Worm (Caenorhabditis elegans) whole organism, young adult: Measurements from ENCODE around the gene acl-5.

Experiments used
- B0336.3 ChIP-seq: fragments of 200-800 bp; sonication (Bioruptor generic); IDR thresholded peaks from 2 replicates; pipeline ENCODE4 v1.3.6; 2022; ENCODE audit warnings: missing genetic modification characterization, missing compliant biosample characterization
- C06A6.2 ChIP-seq: fragments of 200-800 bp; sonication (Bioruptor generic); conservative IDR thresholded peaks from 2 replicates; pipeline ENCODE4 v1.3.6; 2022; ENCODE audit warnings: missing genetic modification characterization, missing compliant biosample characterization
- F55B11.4 ChIP-seq: sonication (generic microtip); optimal IDR thresholded peaks from 2 replicates; lab custom pipeline; 2016; ENCODE audit warnings: missing compliant biosample characterization, missing genetic modification characterization, borderline replicate concordance; ENCODE audit not compliant: insufficient read depth
- K12H6.12 ChIP-seq: fragments of 200-800 bp; sonication (Bioruptor generic); optimal IDR thresholded peaks from 2 replicates; lab custom pipeline; 2018; ENCODE audit warnings: mild to moderate bottlenecking, missing genetic modification characterization, missing compliant biosample characterization
- T26A5.8 ChIP-seq: sonication (generic microtip); optimal IDR thresholded peaks from 2 replicates; lab custom pipeline; 2016; ENCODE audit warnings: missing genetic modification characterization, missing compliant biosample characterization
- Y56A3A.18 ChIP-seq: fragments of 200-800 bp; sonication (Bioruptor generic); IDR thresholded peaks from 2 replicates; pipeline ENCODE4 v1.3.6; 2022; ENCODE audit warnings: missing genetic modification reagents, missing genetic modification characterization, missing compliant biosample characterization
- ama-1 ChIP-seq, 3 experiments: fragments of 150-350 bp in 1 of 3; sonication (generic microtip) in 2 of 3; optimal IDR thresholded peaks; 2 replicates each; lab custom pipeline; 2014 to 2018; ENCODE audit warnings: missing biosample characterization in 2 of 3, missing genetic modification characterization in 2 of 3, missing genetic modification reagents in 2 of 3
- aptf-2 ChIP-seq: fragments of 200-800 bp; sonication (Bioruptor generic); conservative IDR thresholded peaks from 2 replicates; pipeline ENCODE4 v1.3.6; 2022; ENCODE audit warnings: missing genetic modification reagents, missing genetic modification characterization, missing compliant biosample characterization
- aptf-3 ChIP-seq: fragments of 200-800 bp; sonication (Bioruptor generic); IDR thresholded peaks from 2 replicates; pipeline ENCODE4 v1.3.6; 2022; ENCODE audit warnings: missing genetic modification characterization, missing compliant biosample characterization
- atf-7 ChIP-seq: sonication (generic microtip); optimal IDR thresholded peaks from 2 replicates; lab custom pipeline; 2017; ENCODE audit warnings: mild to moderate bottlenecking, missing genetic modification characterization, missing compliant biosample characterization
- attf-5 ChIP-seq: fragments of 200-800 bp; sonication (Bioruptor generic); optimal IDR thresholded peaks from 2 replicates; lab custom pipeline; 2018; ENCODE audit warnings: mild to moderate bottlenecking, missing genetic modification characterization, missing compliant biosample characterization
- attf-6 ChIP-seq: fragments of 200-800 bp; sonication (Bioruptor generic); IDR thresholded peaks from 2 replicates; pipeline ENCODE4 v1.3.6; 2022; ENCODE audit warnings: missing genetic modification reagents, missing genetic modification characterization, missing compliant biosample characterization
- cebp-1 ChIP-seq, 2 experiments: fragments of 200-800 bp in 1 of 2; sonication (Bioruptor generic) in 1 of 2; sonication (generic microtip) in 1 of 2; IDR thresholded peaks in 1 of 2; optimal IDR thresholded peaks in 1 of 2; 2 replicates each; pipeline versions ENCODE4 v1.3.6 to Lab custom; 2017 to 2022; ENCODE audit warnings: missing compliant biosample characterization in 2 of 2, missing genetic modification characterization in 2 of 2, mild to moderate bottlenecking in 1 of 2, missing genetic modification reagents in 1 of 2, moderate library complexity in 1 of 2
- ceh-58 ChIP-seq: fragments of 200-800 bp; sonication (Bioruptor generic); IDR thresholded peaks from 2 replicates; pipeline ENCODE4 v1.3.6; 2022; ENCODE audit warnings: missing genetic modification characterization, missing compliant biosample characterization
- chd-7 ChIP-seq: sonication (generic microtip); optimal IDR thresholded peaks from 2 replicates; lab custom pipeline; 2016; ENCODE audit warnings: mild to moderate bottlenecking, missing genetic modification characterization, moderate library complexity, missing compliant biosample characterization
- efl-1 ChIP-seq: fragments of 150-350 bp; optimal IDR thresholded peaks from 2 replicates; lab custom pipeline; 2014; ENCODE audit warnings: missing biosample characterization, missing genetic modification reagents, missing genetic modification characterization
- fkh-3 ChIP-seq: sonication (generic microtip); optimal IDR thresholded peaks from 2 replicates; lab custom pipeline; 2016; ENCODE audit warnings: mild to moderate bottlenecking, missing genetic modification characterization, missing compliant biosample characterization
- hrde-1 ChIP-seq: sonication (generic microtip); optimal IDR thresholded peaks from 2 replicates; lab custom pipeline; 2016; ENCODE audit warnings: missing genetic modification characterization, mild to moderate bottlenecking, missing compliant biosample characterization, moderate library complexity, missing genotype, missing genetic modification reagents, borderline replicate concordance
- let-526 ChIP-seq: fragments of 200-800 bp; sonication (Bioruptor generic); IDR thresholded peaks from 2 replicates; pipeline ENCODE4 v1.3.6; 2022; ENCODE audit warnings: missing genetic modification reagents, missing genetic modification characterization, missing compliant biosample characterization
- lsy-27 ChIP-seq: sonication (generic microtip); optimal IDR thresholded peaks from 2 replicates; lab custom pipeline; 2017; ENCODE audit warnings: missing genetic modification characterization, mild to moderate bottlenecking, missing compliant biosample characterization, antibody characterized with exemption, missing genotype, borderline replicate concordance; ENCODE audit not compliant: insufficient read depth
- madf-6 ChIP-seq: fragments of 200-800 bp; sonication (Bioruptor generic); IDR thresholded peaks from 2 replicates; pipeline ENCODE4 v1.3.6; 2022; ENCODE audit warnings: missing genetic modification reagents, missing genetic modification characterization, missing compliant biosample characterization
- mel-28 ChIP-seq: sonication (generic microtip); optimal IDR thresholded peaks from 2 replicates; lab custom pipeline; 2016; ENCODE audit warnings: borderline replicate concordance, mild to moderate bottlenecking, missing genetic modification characterization, missing compliant biosample characterization
- nhr-80 ChIP-seq: sonication (generic microtip); optimal IDR thresholded peaks from 2 replicates; lab custom pipeline; 2016; ENCODE audit warnings: missing genetic modification characterization, missing compliant biosample characterization
- nhr-90 ChIP-seq: sonication (generic microtip); optimal IDR thresholded peaks from 2 replicates; lab custom pipeline; 2016; ENCODE audit warnings: missing genotype, mild to moderate bottlenecking, missing genetic modification characterization, missing compliant biosample characterization
- rec-8 ChIP-seq, 2 experiments: sonication (generic microtip); optimal IDR thresholded peaks; 2 replicates each; lab custom pipeline; 2016; ENCODE audit warnings: mild to moderate bottlenecking in 2 of 2, missing genetic modification characterization in 2 of 2, missing genetic modification reagents in 2 of 2, missing genotype in 2 of 2, missing biosample characterization in 1 of 2, missing compliant biosample characterization in 1 of 2, moderate library complexity in 1 of 2
- sptf-2 ChIP-seq: fragments of 200-800 bp; sonication (Bioruptor generic); optimal IDR thresholded peaks from 2 replicates; lab custom pipeline; 2018; ENCODE audit warnings: mild to moderate bottlenecking, missing genetic modification characterization, missing compliant biosample characterization
- tbp1 ChIP-seq: fragments of 200-800 bp; sonication (Bioruptor generic); optimal IDR thresholded peaks from 2 replicates; lab custom pipeline; 2018; ENCODE audit warnings: mild to moderate bottlenecking, missing genetic modification characterization, missing compliant biosample characterization
- tlf-1 ChIP-seq: fragments of 200-800 bp; sonication (Bioruptor generic); optimal IDR thresholded peaks from 2 replicates; lab custom pipeline; 2018; ENCODE audit warnings: mild to moderate bottlenecking, missing genetic modification characterization, missing compliant biosample characterization
- unc-130 ChIP-seq: sonication (generic microtip); optimal IDR thresholded peaks from 2 replicates; lab custom pipeline; 2016; ENCODE audit warnings: missing genetic modification reagents, missing genetic modification characterization, missing compliant biosample characterization
- ztf-25 ChIP-seq: fragments of 200-800 bp; sonication (Bioruptor generic); IDR thresholded peaks from 2 replicates; pipeline ENCODE4 v1.3.6; 2022; ENCODE audit warnings: missing genetic modification reagents, missing genetic modification characterization, missing compliant biosample characterization

acl-5 gene

ce11 chrX:10310366-10310765 is 16.9 kb downstream of the acl-5 start, which contains the start of gene F41E7.6:
Gene F41E7.6 (minus strand): TSS chrX:10310466.
- TF ChIP-seq B0336.3 (GFP tag; lab: Robert Waterston, UW) (no peak), attf-5 (no peak), efl-1 (GFP tag; lab: Kevin White, UChicago) (no peak), lsy-27 (tag; lab: Kevin White, UChicago) (no peak), hrde-1 (no peak)

- TF ChIP-seq tbp1 (GFP tag; lab: Kevin White, UChicago) = no peak
- TF ChIP-seq sptf-2 (GFP tag; lab: Kevin White, UChicago) = no peak
- no peak for TF ChIP-seq mel-28
- no peak for TF ChIP-seq ama-1 (optimal IDR thresholded peaks at IDR 0.05; lab: Kevin White, UChicago)
- no peak for TF ChIP-seq ama-1 (GFP tag; optimal IDR thresholded peaks at IDR 0.05; lab: Kevin White, UChicago)
- TF ChIP-seq unc-130 (GFP tag; lab: Kevin White, UChicago) = no peak
- no peak for TF ChIP-seq let-526 (GFP tag; lab: Robert Waterston, UW)
- no peak for TF ChIP-seq B0336.3 (GFP tag; lab: Robert Waterston, UW)
- no peak for TF ChIP-seq attf-6
- TF ChIP-seq K12H6.12 (tag; lab: Kevin White, UChicago) = no peak
- TF ChIP-seq aptf-2 (GFP tag; lab: Robert Waterston, UW) = no peak
- TF ChIP-seq tlf-1 (GFP tag; lab: Kevin White, UChicago) = no peak
- TF ChIP-seq cebp-1 (GFP tag; IDR thresholded peaks at IDR 0.05; lab: Robert Waterston, UW) = no peak
- no peak for TF ChIP-seq cebp-1 (tag; optimal IDR thresholded peaks at IDR 0.05; lab: Kevin White, UChicago)
- TF ChIP-seq Y56A3A.18 (GFP tag; lab: Robert Waterston, UW) = no peak
- no peak for TF ChIP-seq nhr-80 (tag; lab: Kevin White, UChicago)
- TF ChIP-seq fkh-3 (tag; lab: Kevin White, UChicago) = no peak
- no peak for TF ChIP-seq ceh-58 (GFP tag; lab: Robert Waterston, UW)
- no peak for TF ChIP-seq rec-8 (tag; optimal IDR thresholded peaks at IDR 0.05; lab: Kevin White, UChicago)
- TF ChIP-seq aptf-3 (GFP tag; lab: Robert Waterston, UW) = no peak
Measured at ce11 chrX:10307495-10307894, 19.8 kb downstream of the acl-5 start, which contains the start of gene F41E7.7. Gene F41E7.7 (plus strand): TSS chrX:10307795.

- TF ChIP-seq ztf-25 (GFP tag; lab: Robert Waterston, UW) (no peak), T26A5.8 (no peak), nhr-90 (no peak), C06A6.2 (no peak)
Measured at ce11 chrX:10306923-10307322, 20.3 kb downstream of the acl-5 start.

- peak; percentile 70 for TF ChIP-seq atf-7 (tag; lab: Kevin White, UChicago)
- TF ChIP-seq F55B11.4 (tag; lab: Kevin White, UChicago) = no peak
Measured at ce11 chrX:10306289-10306688, 21.0 kb downstream of the acl-5 start, which contains the start of gene cnc-8. Gene cnc-8 (plus strand): TSS chrX:10306595.

- TF ChIP-seq chd-7 (tag; lab: Kevin White, UChicago) = peak; percentile 22
- no peak for TF ChIP-seq madf-6 (GFP tag; lab: Robert Waterston, UW)
Measured at ce11 chrX:10304178-10304577, 23.1 kb downstream of the acl-5 start, which contains the start of gene fipr-21. Gene fipr-21 (plus strand): TSS chrX:10304529.
